Worm (Caenorhabditis elegans) whole organism, L4/young adult: ENCODE measurements around the gene hda-4.

Experiments used
- W03F9.2 ChIP-seq: fragments of 150-350 bp; optimal IDR thresholded peaks from 2 replicates; lab custom pipeline; 2014; ENCODE audit warnings: missing biosample characterization, missing genetic modification characterization
- dao-5 ChIP-seq: sonication (generic microtip); optimal IDR thresholded peaks from 2 replicates; lab custom pipeline; 2016; ENCODE audit warnings: missing genotype, missing genetic modification characterization, moderate library complexity, missing compliant biosample characterization
- him-1 ChIP-seq: sonication (generic microtip); optimal IDR thresholded peaks from 2 replicates; lab custom pipeline; 2016; ENCODE audit warnings: missing genotype, missing genetic modification reagents, missing genetic modification characterization, missing compliant biosample characterization

The hda-4 gene

ce11 chrX:16729259-16729658, at the start of gene hda-4:
hda-4 (plus strand) TSS chrX:16729559.
- TF ChIP-seq him-1 (tag; lab: Kevin White, UChicago), result no peak
- no peak for TF ChIP-seq dao-5
- TF ChIP-seq W03F9.2, result no peak

- TF ChIP-seq him-1 (tag; lab: Kevin White, UChicago), result peak; percentile 99
- peak; percentile 96 for TF ChIP-seq W03F9.2
- TF ChIP-seq dao-5, result peak; percentile 65
Measured at ce11 chrX:16681910-16682493, 47.4 kb upstream of the hda-4 start.

- TF ChIP-seq dao-5 (no peak), W03F9.2 (no peak), him-1 (tag; lab: Kevin White, UChicago) (no peak)
Measured at ce11 chrX:16687377-16687776, 42.0 kb upstream of the hda-4 start.

ce11 chrX:16687945-16688344, 41.4 kb upstream of the hda-4 start, which contains the start of gene F22H10.11:
F22H10.11 (minus strand) TSS chrX:16688045.
- TF ChIP-seq W03F9.2, result no peak
- no peak for TF ChIP-seq dao-5
- no peak for TF ChIP-seq him-1 (tag; lab: Kevin White, UChicago)

- TF ChIP-seq him-1 (tag; lab: Kevin White, UChicago) (no peak), dao-5 (no peak), W03F9.2 (no peak)
Measured at ce11 chrX:16689852-16690473, 39.4 kb upstream of the hda-4 start.

ce11 chrX:16691045-16691444, 38.3 kb upstream of the hda-4 start, which contains the start of gene F22H10.6:
F22H10.6 (minus strand) TSS chrX:16691336.
- no peak for TF ChIP-seq W03F9.2
- no peak for TF ChIP-seq him-1 (tag; lab: Kevin White, UChicago)
- no peak for TF ChIP-seq dao-5

ce11 chrX:16695184-16695583, 34.2 kb upstream of the hda-4 start:
- TF ChIP-seq him-1 (tag; lab: Kevin White, UChicago) (no peak), dao-5 (no peak), W03F9.2 (no peak)

ce11 chrX:16696822-16697221, 32.5 kb upstream of the hda-4 start:
- no peak for TF ChIP-seq W03F9.2
- no peak for TF ChIP-seq him-1 (tag; lab: Kevin White, UChicago)
- no peak for TF ChIP-seq dao-5

- TF ChIP-seq dao-5 (no peak), him-1 (tag; lab: Kevin White, UChicago) (no peak), W03F9.2 (no peak)
Measured at ce11 chrX:16698074-16698473, 31.3 kb upstream of the hda-4 start.

- TF ChIP-seq W03F9.2, result no peak
- TF ChIP-seq dao-5, result no peak
- no peak for TF ChIP-seq him-1 (tag; lab: Kevin White, UChicago)
Measured at ce11 chrX:16702232-16702631, 27.1 kb upstream of the hda-4 start, which contains the start of gene F22H10.1. F22H10.1 (plus strand) TSS chrX:16702442.

- TF ChIP-seq dao-5, result no peak
- TF ChIP-seq W03F9.2, result no peak
- no peak for TF ChIP-seq him-1 (tag; lab: Kevin White, UChicago)
Measured at ce11 chrX:16704086-16704485, 25.3 kb upstream of the hda-4 start.

- TF ChIP-seq W03F9.2 (no peak), him-1 (tag; lab: Kevin White, UChicago) (no peak), dao-5 (no peak)
Measured at ce11 chrX:16705607-16706006, 23.8 kb upstream of the hda-4 start.

- no peak for TF ChIP-seq him-1 (tag; lab: Kevin White, UChicago)
- TF ChIP-seq dao-5, result no peak
- TF ChIP-seq W03F9.2, result no peak
Measured at ce11 chrX:16711381-16711780, 18.0 kb upstream of the hda-4 start, which contains the start of gene lgc-53. lgc-53 (plus strand) TSS chrX:16711681.

- TF ChIP-seq him-1 (tag; lab: Kevin White, UChicago) (no peak), dao-5 (no peak), W03F9.2 (no peak)
Measured at ce11 chrX:16715938-16716337, 13.4 kb upstream of the hda-4 start.

- TF ChIP-seq him-1 (tag; lab: Kevin White, UChicago) (no peak), W03F9.2 (no peak), dao-5 (no peak)
Measured at ce11 chrX:16721930-16722329, 7.4 kb upstream of the hda-4 start.
